Worm (Caenorhabditis elegans): ENCODE results near the gene tag-52.

DNA sequence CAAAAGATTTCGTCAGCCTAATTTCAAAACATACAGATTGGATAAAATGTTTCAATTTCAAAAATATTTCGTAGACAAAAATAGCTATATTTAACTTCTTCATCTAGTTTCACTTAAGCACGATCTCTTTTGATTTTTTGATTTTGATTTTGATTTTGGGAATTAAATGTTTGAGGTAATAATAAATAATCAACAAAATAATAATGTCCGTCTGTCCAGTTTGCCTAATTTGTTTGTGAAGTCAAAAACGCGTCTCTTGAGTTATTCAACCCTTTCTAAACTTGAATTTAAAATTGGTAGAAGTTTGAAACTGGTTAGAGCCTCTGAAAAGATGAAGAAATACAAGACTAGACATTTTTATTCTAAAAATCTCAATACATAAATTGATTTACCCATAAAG is 11.4 kb upstream of the tag-52 start:
- no peak for TF ChIP-seq jun-1 (tag; optimal IDR thresholded peaks at IDR 0.05)
- TF ChIP-seq fkh-10 (GFP tag; optimal IDR thresholded peaks at IDR 0.05) = no peak
